Fruit fly (Drosophila melanogaster): ENCODE results near the gene CG15563.

Gene CG15563

DNA sequence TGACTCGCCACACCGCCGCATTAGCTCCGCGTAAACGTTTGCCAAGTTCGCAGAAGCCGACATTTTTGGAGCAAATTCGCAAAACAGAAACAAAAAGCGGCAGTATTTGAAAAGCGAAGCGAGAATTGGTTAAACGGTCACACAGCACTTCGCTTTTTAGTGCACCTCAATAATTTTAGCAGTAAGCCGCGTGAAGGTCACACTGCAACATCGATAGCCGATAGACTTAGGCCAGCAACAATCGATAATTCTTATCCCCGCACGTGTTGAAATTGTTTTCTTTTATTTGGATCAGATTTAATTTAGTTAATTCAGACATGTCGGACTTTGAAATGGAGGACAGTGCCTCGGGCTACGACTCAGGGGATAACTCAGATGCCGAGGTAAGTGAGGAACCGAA lies 18.9 kb downstream of the CG15563 start, which contains the start of the genes Zwilch and CG1542 (continued):
- TF ChIP-seq mirr (GFP tag; optimal IDR thresholded peaks at IDR 0.05) (no peak), lab (GFP tag; optimal IDR thresholded peaks at IDR 0.05) (no peak), CG12236 (GFP tag; optimal IDR thresholded peaks at IDR 0.05) (no peak), tll (GFP tag; optimal IDR thresholded peaks at IDR 0.05) (no peak), CG10267 (tag; optimal IDR thresholded peaks at IDR 0.05) (no peak), da (GFP tag; optimal IDR thresholded peaks at IDR 0.05) (no peak), oc (tag; optimal IDR thresholded peaks at IDR 0.05) (no peak), CG7839 (tag; optimal IDR thresholded peaks at IDR 0.05) (no peak), CG3838 (GFP tag; optimal IDR thresholded peaks at IDR 0.05) (peak; percentile 80), tap (tag; optimal IDR thresholded peaks at IDR 0.05) (no peak), zfh2 (GFP tag; optimal IDR thresholded peaks at IDR 0.05) (no peak), unc-4 (GFP tag; IDR thresholded peaks at IDR 0.05; ENCODE audit: partially characterized antibody) (peak; percentile 80), HLH54F (GFP tag; optimal IDR thresholded peaks at IDR 0.05) (no peak), Dip3 (GFP tag; optimal IDR thresholded peaks at IDR 0.05) (no peak), Dbx (GFP tag; IDR thresholded peaks at IDR 0.05) (no peak), Dad (GFP tag; optimal IDR thresholded peaks at IDR 0.05) (no peak), Dll (GFP tag; IDR thresholded peaks at IDR 0.05; ENCODE audit: partially characterized antibody) (peak; percentile 78), CG1024 (GFP tag; IDR thresholded peaks at IDR 0.05) (no peak), crc (GFP tag; optimal IDR thresholded peaks at IDR 0.05) (no peak), hbn (GFP tag; IDR thresholded peaks at IDR 0.05; ENCODE audit: partially characterized antibody) (peak; percentile 78), E2f2 (GFP tag; IDR thresholded peaks at IDR 0.05) (peak; percentile 97), Bdp1 (GFP tag; optimal IDR thresholded peaks at IDR 0.05) (no peak), Nf-YA (GFP tag; IDR thresholded peaks at IDR 0.05) (no peak), CG16779 (GFP tag; IDR thresholded peaks at IDR 0.05) (no peak), sc (optimal IDR thresholded peaks at IDR 0.05) (no peak), sc (GFP tag; optimal IDR thresholded peaks at IDR 0.05) (no peak), Stat92E (GFP tag; optimal IDR thresholded peaks at IDR 0.05) (peak in 1 of 3 experiments; percentile 23), CG12219 (GFP tag; optimal IDR thresholded peaks at IDR 0.05) (no peak), CG12942 (GFP tag; optimal IDR thresholded peaks at IDR 0.05) (no peak), CG8359 (GFP tag; optimal IDR thresholded peaks at IDR 0.05; ENCODE audit: borderline replicate concordance) (no peak), esg (GFP tag; conservative IDR thresholded peaks at IDR 0.05) (no peak), cad (GFP tag; optimal IDR thresholded peaks at IDR 0.05) (peak; percentile 12), dmrt11E (tag; optimal IDR thresholded peaks at IDR 0.05) (no peak), croc (GFP tag; conservative IDR thresholded peaks at IDR 0.05) (no peak), Lhr (GFP tag; optimal IDR thresholded peaks at IDR 0.05) (no peak), CG2129 (GFP tag; IDR thresholded peaks at IDR 0.05; ENCODE audit: partially characterized antibody) (no peak), Dek (tag; optimal IDR thresholded peaks at IDR 0.05) (no peak), Kr (GFP tag; optimal IDR thresholded peaks at IDR 0.05) (no peak), Tbp (GFP tag; optimal IDR thresholded peaks at IDR 0.05) (no peak), CG31224 (GFP tag; IDR thresholded peaks at IDR 0.05) (no peak), maf-S (GFP tag; optimal IDR thresholded peaks at IDR 0.05) (no peak), H15 (GFP tag; IDR thresholded peaks at IDR 0.05) (no peak), tio (GFP tag; optimal IDR thresholded peaks at IDR 0.05) (no peak), gcm2 (GFP tag; optimal IDR thresholded peaks at IDR 0.05) (no peak), CG32767 (GFP tag; IDR thresholded peaks at IDR 0.05) (no peak), CG42726 (GFP tag; IDR thresholded peaks at IDR 0.05; ENCODE audit: partially characterized antibody) (0 out of 2 replicates have a peak, but pooled peaks have one; percentile 32), sens-2 (GFP tag; IDR thresholded peaks at IDR 0.05) (no peak), CG2202 (tag; optimal IDR thresholded peaks at IDR 0.05) (no peak), MTF-1 (GFP tag; optimal IDR thresholded peaks at IDR 0.05; ENCODE audit: borderline replicate concordance) (no peak), MESR4 (GFP tag; optimal IDR thresholded peaks at IDR 0.05) (peak; percentile 66), CG32532 (GFP tag; IDR thresholded peaks at IDR 0.05) (no peak)

All from whole organism, embryonic.